Fruit fly (Drosophila melanogaster) whole organism, adult: Measurements from ENCODE around the gene Rift.

Source experiments
- CG11617 ChIP-seq: fragments of 200-800 bp; sonication (Bioruptor generic); optimal IDR thresholded peaks from 2 replicates; lab custom pipeline; 2017; ENCODE audit warnings: mild to moderate bottlenecking, missing biosample characterization, missing genetic modification reagents, missing genetic modification characterization
- CG12768 ChIP-seq: fragments of 200-800 bp; sonication (Bioruptor generic); optimal IDR thresholded peaks from 2 replicates; lab custom pipeline; 2017; ENCODE audit warnings: missing biosample characterization, missing genetic modification characterization, mild to moderate bottlenecking, moderate library complexity, missing genetic modification reagents
- CG14711 ChIP-seq: fragments of 200-800 bp; sonication (Bioruptor generic); optimal IDR thresholded peaks from 2 replicates; lab custom pipeline; 2018; ENCODE audit warnings: missing biosample characterization, mild to moderate bottlenecking, missing genetic modification characterization, moderate library complexity
- CG1620 ChIP-seq: fragments of 200-800 bp; sonication (Bioruptor generic); optimal IDR thresholded peaks from 2 replicates; lab custom pipeline; 2016; ENCODE audit warnings: missing biosample characterization, missing genetic modification characterization
- CG33017 ChIP-seq: fragments of 200-800 bp; sonication (Bioruptor generic); optimal IDR thresholded peaks from 2 replicates; lab custom pipeline; 2018; ENCODE audit warnings: missing biosample characterization, mild to moderate bottlenecking, missing genetic modification characterization, moderate library complexity
- CG5204 ChIP-seq: fragments of 200-800 bp; sonication (Bioruptor generic); optimal IDR thresholded peaks from 2 replicates; lab custom pipeline; 2016; ENCODE audit warnings: missing biosample characterization, missing genetic modification characterization
- CG7045 ChIP-seq: fragments of 200-800 bp; sonication (Bioruptor generic); optimal IDR thresholded peaks from 2 replicates; lab custom pipeline; 2017; ENCODE audit warnings: missing biosample characterization, mild to moderate bottlenecking, missing genetic modification characterization
- CG7101 ChIP-seq: fragments of 200-800 bp; sonication (Bioruptor generic); optimal IDR thresholded peaks from 2 replicates; lab custom pipeline; 2018; ENCODE audit warnings: missing biosample characterization, mild to moderate bottlenecking, missing genetic modification characterization, moderate library complexity
- Clk ChIP-seq: fragments of 200-800 bp; sonication (Bioruptor generic); optimal IDR thresholded peaks from 2 replicates; lab custom pipeline; 2017; ENCODE audit warnings: missing biosample characterization, missing genetic modification characterization
- Crg-1 ChIP-seq: fragments of 200-800 bp; sonication (Bioruptor generic); optimal IDR thresholded peaks from 2 replicates; lab custom pipeline; 2016; ENCODE audit warnings: missing biosample characterization, missing genetic modification characterization
- Hr96 ChIP-seq: fragments of 200-800 bp; sonication (Bioruptor generic); optimal IDR thresholded peaks from 2 replicates; lab custom pipeline; 2016; ENCODE audit warnings: missing biosample characterization, missing genetic modification characterization
- Mnt ChIP-seq: fragments of 200-800 bp; sonication (Bioruptor generic); optimal IDR thresholded peaks from 2 replicates; lab custom pipeline; 2016; ENCODE audit warnings: missing biosample characterization, mild to moderate bottlenecking, missing genetic modification characterization
- bab1 ChIP-seq: fragments of 200-800 bp; sonication (Bioruptor generic); optimal IDR thresholded peaks from 3 replicates; lab custom pipeline; 2019; ENCODE audit warnings: missing biosample characterization, mild to moderate bottlenecking, missing genetic modification characterization, moderate library complexity
- cic ChIP-seq: fragments of 200-800 bp; sonication (Bioruptor generic); optimal IDR thresholded peaks from 2 replicates; lab custom pipeline; 2017; ENCODE audit warnings: missing biosample characterization, mild to moderate bottlenecking, missing genetic modification characterization, moderate library complexity
- cnc ChIP-seq, 2 experiments: fragments of >200 bp; optimal IDR thresholded peaks; 2 replicates each; lab custom pipeline; 2017
- kay ChIP-seq: fragments of 200-800 bp; sonication (Bioruptor generic); peaks from one replicate; lab custom pipeline; 2016; ENCODE audit warnings: missing biosample characterization, missing genetic modification characterization, borderline replicate concordance
- ovo ChIP-seq: fragments of 200-800 bp; sonication (Bioruptor generic); optimal IDR thresholded peaks from 2 replicates; lab custom pipeline; 2016; ENCODE audit warnings: missing biosample characterization, missing genetic modification characterization
- pad ChIP-seq: fragments of 200-800 bp; sonication (Bioruptor generic); optimal IDR thresholded peaks from 3 replicates; lab custom pipeline; 2017; ENCODE audit warnings: missing biosample characterization, missing genetic modification characterization, mild to moderate bottlenecking, moderate library complexity, missing genetic modification reagents
- tj ChIP-seq: fragments of 200-800 bp; sonication (Bioruptor generic); optimal IDR thresholded peaks from 3 replicates; lab custom pipeline; 2017; ENCODE audit warnings: missing biosample characterization, mild to moderate bottlenecking, missing genetic modification characterization, moderate library complexity
- toe ChIP-seq: fragments of 200-800 bp; sonication (Bioruptor generic); optimal IDR thresholded peaks from 2 replicates; lab custom pipeline; 2016; ENCODE audit warnings: missing biosample characterization, missing genetic modification characterization

Rift gene

dm6 chr3R:31812117-31812975 lies 2.4 kb upstream of the Rift start, which contains the start of the genes FeCH and RhoGAP100F:
TSS of gene FeCH (minus strand) at chr3R:31812296.
TSS of gene RhoGAP100F (plus strand) at chr3R:31812609.
- TF ChIP-seq Hr96 (GFP tag; lab: Kevin White, UChicago) = peak; percentile 11
- TF ChIP-seq pad (GFP tag; lab: Kevin White, UChicago) = peak; percentile 4
- TF ChIP-seq Mnt = no peak

- TF ChIP-seq cnc (optimal IDR thresholded peaks at IDR 0.05; lab: Kevin White, UChicago) = no peak
- no peak for TF ChIP-seq CG5204 (GFP tag; lab: Kevin White, UChicago)
- no peak for TF ChIP-seq CG1620 (GFP tag; lab: Kevin White, UChicago)
- no peak for TF ChIP-seq bab1 (GFP tag; lab: Kevin White, UChicago)
- no peak for TF ChIP-seq Clk
- TF ChIP-seq Mnt = no peak
- no peak for TF ChIP-seq CG11617 (GFP tag; lab: Kevin White, UChicago)
- no peak for TF ChIP-seq CG7045 (GFP tag; lab: Kevin White, UChicago)
- TF ChIP-seq tj (GFP tag; lab: Kevin White, UChicago) = no peak
These were observed 364 bp downstream of the Rift start for dm6 chr3R:31809622-31810021.

dm6 chr3R:31808571-31808970 lies 1.4 kb downstream of the Rift start:
- TF ChIP-seq CG7045 (GFP tag; lab: Kevin White, UChicago) = no peak

dm6 chr3R:31805228-31805738 lies 4.7 kb downstream of the Rift start, which contains the start of the genes CG42233 and CG1971:
TSS of gene CG42233 (minus strand) at chr3R:31805278.
TSS of gene CG1971 (plus strand) at chr3R:31805468.
- TF ChIP-seq cnc (optimal IDR thresholded peaks at IDR 0.05; lab: Kevin White, UChicago) = no peak
- peak; percentile 30 for TF ChIP-seq Mnt
- peak; percentile 34 for TF ChIP-seq CG5204 (GFP tag; lab: Kevin White, UChicago)
- no peak for TF ChIP-seq ovo (GFP tag; lab: Kevin White, UChicago)
- no peak for TF ChIP-seq Clk
- peak; percentile 39 for TF ChIP-seq CG7045 (GFP tag; lab: Kevin White, UChicago)
- peak; percentile 15 for TF ChIP-seq tj (GFP tag; lab: Kevin White, UChicago)
- peak; percentile 51 for TF ChIP-seq CG7101 (tag; lab: Kevin White, UChicago)
- no peak for TF ChIP-seq kay
- TF ChIP-seq CG33017 (tag; lab: Kevin White, UChicago) = peak; percentile 41
- no peak for TF ChIP-seq toe (GFP tag; lab: Kevin White, UChicago)
- peak; percentile 12 for TF ChIP-seq bab1 (GFP tag; lab: Kevin White, UChicago)
- no peak for TF ChIP-seq Crg-1 (GFP tag; lab: Kevin White, UChicago)
- TF ChIP-seq CG11617 (GFP tag; lab: Kevin White, UChicago) = peak; percentile 51
- TF ChIP-seq pad (GFP tag; lab: Kevin White, UChicago) = peak; percentile 40
- TF ChIP-seq CG12768 (GFP tag; lab: Kevin White, UChicago) = peak; percentile 1
- peak; percentile 59 for TF ChIP-seq Hr96 (GFP tag; lab: Kevin White, UChicago)
- no peak for TF ChIP-seq cic (GFP tag; lab: Kevin White, UChicago)
- TF ChIP-seq CG14711 (tag; lab: Kevin White, UChicago) = peak; percentile 37
- TF ChIP-seq CG1620 (GFP tag; lab: Kevin White, UChicago) = peak; percentile 16

- TF ChIP-seq CG1620 (GFP tag; lab: Kevin White, UChicago) (no peak), Clk (no peak), CG14711 (tag; lab: Kevin White, UChicago) (no peak), ovo (GFP tag; lab: Kevin White, UChicago) (no peak), bab1 (GFP tag; lab: Kevin White, UChicago) (no peak), Mnt (no peak), CG7101 (tag; lab: Kevin White, UChicago) (no peak), Crg-1 (GFP tag; lab: Kevin White, UChicago) (no peak), toe (GFP tag; lab: Kevin White, UChicago) (no peak), CG12768 (GFP tag; lab: Kevin White, UChicago) (no peak), CG7045 (GFP tag; lab: Kevin White, UChicago) (no peak), Hr96 (GFP tag; lab: Kevin White, UChicago) (no peak), CG11617 (GFP tag; lab: Kevin White, UChicago) (no peak), CG5204 (GFP tag; lab: Kevin White, UChicago) (no peak), pad (GFP tag; lab: Kevin White, UChicago) (no peak), kay (no peak), cnc (optimal IDR thresholded peaks at IDR 0.05; lab: Kevin White, UChicago) (no peak), CG33017 (tag; lab: Kevin White, UChicago) (no peak)
These were observed 9.3 kb downstream of the Rift start, which contains the start of gene Ir100a for dm6 chr3R:31800663-31801062. TSS of gene Ir100a (plus strand) at chr3R:31800963.

dm6 chr3R:31794457-31794856 lies 15.5 kb downstream of the Rift start:
- TF ChIP-seq CG5204 (GFP tag; lab: Kevin White, UChicago) (no peak), CG33017 (tag; lab: Kevin White, UChicago) (no peak), ovo (GFP tag; lab: Kevin White, UChicago) (peak; percentile 12), tj (GFP tag; lab: Kevin White, UChicago) (no peak), CG7045 (GFP tag; lab: Kevin White, UChicago) (no peak), Hr96 (GFP tag; lab: Kevin White, UChicago) (no peak), cnc (optimal IDR thresholded peaks at IDR 0.05; lab: Kevin White, UChicago) (no peak), bab1 (GFP tag; lab: Kevin White, UChicago) (peak; percentile 66), cic (GFP tag; lab: Kevin White, UChicago) (peak; percentile 43), kay (no peak), CG14711 (tag; lab: Kevin White, UChicago) (no peak), pad (GFP tag; lab: Kevin White, UChicago) (no peak), Crg-1 (GFP tag; lab: Kevin White, UChicago) (no peak), Clk (no peak), toe (GFP tag; lab: Kevin White, UChicago) (no peak), CG1620 (GFP tag; lab: Kevin White, UChicago) (no peak), CG12768 (GFP tag; lab: Kevin White, UChicago) (no peak), CG11617 (GFP tag; lab: Kevin White, UChicago) (no peak), CG7101 (tag; lab: Kevin White, UChicago) (no peak), Mnt (peak; percentile 94)
